Worm (Caenorhabditis elegans) whole organism, L4 larva: ENCODE measurements around the gene sta-1.
A peak's percentile ranks its signal among the peaks of the same experiment; 100 is the strongest.
"Not testable (repeated sequence)": the region's sequence is repeated elsewhere in the genome, so short reads cannot be mapped to it uniquely, and the experiment has no call there.

Experiments used
- F10B5.3 ChIP-seq: sonication (generic microtip); optimal IDR thresholded peaks from 2 replicates; lab custom pipeline; 2016; ENCODE audit warnings: mild to moderate bottlenecking, missing genetic modification characterization, missing compliant biosample characterization
- F49E8.2 ChIP-seq: sonication (generic microtip); optimal IDR thresholded peaks from 2 replicates; lab custom pipeline; 2016; ENCODE audit warnings: missing compliant biosample characterization, mild to moderate bottlenecking, missing genetic modification characterization, borderline replicate concordance
- T26A8.4 ChIP-seq: fragments of 200-800 bp; sonication (Bioruptor generic); IDR thresholded peaks from 2 replicates; pipeline ENCODE4 v1.3.6; 2022; ENCODE audit warnings: missing genetic modification characterization, missing compliant biosample characterization
- Y75B8A.6 ChIP-seq: fragments of 200-800 bp; sonication (Bioruptor generic); IDR thresholded peaks from 2 replicates; pipeline ENCODE4 v1.3.6; 2022; ENCODE audit warnings: missing genetic modification reagents, missing genetic modification characterization, missing compliant biosample characterization
- aha-1 ChIP-seq: fragments of 150-350 bp; peaks from one replicate; lab custom pipeline; 2014; ENCODE audit warnings: missing biosample characterization, missing genetic modification characterization
- aly-2 ChIP-seq: sonication (generic microtip); optimal IDR thresholded peaks from 2 replicates; lab custom pipeline; 2018; ENCODE audit warnings: missing biosample characterization, missing genetic modification characterization
- ceh-44 ChIP-seq: fragments of 200-800 bp; sonication (Bioruptor generic); IDR thresholded peaks from 2 replicates; pipeline ENCODE4 v1.3.6; 2022; ENCODE audit warnings: missing genetic modification reagents, missing genetic modification characterization, missing compliant biosample characterization
- ceh-82 ChIP-seq: sonication (generic microtip); optimal IDR thresholded peaks from 2 replicates; lab custom pipeline; 2017; ENCODE audit warnings: missing biosample characterization, missing genetic modification characterization
- ctbp-1 ChIP-seq: fragments of 200-800 bp; sonication (Bioruptor generic); IDR thresholded peaks from 2 replicates; pipeline ENCODE4 v1.3.6; 2022; ENCODE audit warnings: missing genetic modification reagents, missing genetic modification characterization, missing compliant biosample characterization
- daf-16 ChIP-seq, 3 experiments: sonication (generic microtip); optimal IDR thresholded peaks; 2 replicates each; lab custom pipeline; 2016 to 2017; ENCODE audit warnings: missing genetic modification characterization in 3 of 3, missing genetic modification reagents in 3 of 3, mild to moderate bottlenecking in 2 of 3, missing compliant biosample characterization in 2 of 3, missing biosample characterization in 1 of 3, moderate library complexity in 1 of 3
- daf-19 ChIP-seq: fragments of 200-800 bp; sonication (Bioruptor generic); conservative IDR thresholded peaks from 2 replicates; pipeline ENCODE4 v1.3.6; 2022; ENCODE audit warnings: missing genetic modification characterization, missing compliant biosample characterization
- dmd-6 ChIP-seq: fragments of 200-800 bp; sonication (Bioruptor generic); IDR thresholded peaks from 2 replicates; pipeline ENCODE4 v1.3.6; 2022; ENCODE audit warnings: missing genetic modification reagents, missing genetic modification characterization, missing compliant biosample characterization
- dpl-1 ChIP-seq: fragments of 150-350 bp; optimal IDR thresholded peaks from 2 replicates; lab custom pipeline; 2014; ENCODE audit warnings: missing biosample characterization, missing genetic modification reagents, missing genetic modification characterization
- duxl-1 ChIP-seq: sonication (generic microtip); optimal IDR thresholded peaks from 2 replicates; lab custom pipeline; 2016; ENCODE audit warnings: mild to moderate bottlenecking, missing genetic modification characterization, moderate library complexity, missing compliant biosample characterization; ENCODE audit not compliant: poor library complexity
- dve-1 ChIP-seq: sonication (generic microtip); optimal IDR thresholded peaks from 2 replicates; lab custom pipeline; 2017; ENCODE audit warnings: antibody characterized with exemption, mild to moderate bottlenecking, missing genetic modification characterization, missing compliant biosample characterization; ENCODE audit not compliant: insufficient read depth
- egl-27 ChIP-seq: sonication (generic microtip); optimal IDR thresholded peaks from 3 replicates; lab custom pipeline; 2017; ENCODE audit warnings: missing biosample characterization, missing genetic modification reagents, missing genetic modification characterization
- egl-43 ChIP-seq: fragments of 200-800 bp; sonication (Bioruptor generic); IDR thresholded peaks from 2 replicates; pipeline ENCODE4 v1.3.6; 2022; ENCODE audit warnings: missing genetic modification reagents, missing genetic modification characterization, missing compliant biosample characterization
- fkh-10 ChIP-seq: fragments of 150-350 bp; optimal IDR thresholded peaks from 2 replicates; lab custom pipeline; 2014; ENCODE audit warnings: missing biosample characterization, missing genetic modification reagents, missing genetic modification characterization
- fos-1 ChIP-seq: fragments of 150-350 bp; optimal IDR thresholded peaks from 2 replicates; lab custom pipeline; 2014; ENCODE audit warnings: missing biosample characterization, missing genetic modification characterization
- hif-1 ChIP-seq, 2 experiments: sonication (generic microtip); optimal IDR thresholded peaks; 2 replicates each; lab custom pipeline; 2016 to 2017; ENCODE audit warnings: missing compliant biosample characterization in 2 of 2, missing genetic modification characterization in 2 of 2, missing genetic modification reagents in 2 of 2, missing genotype in 2 of 2, mild to moderate bottlenecking in 1 of 2
- hlh-11 ChIP-seq: fragments of 200-800 bp; sonication (Bioruptor generic); optimal IDR thresholded peaks from 2 replicates; lab custom pipeline; 2018; ENCODE audit warnings: mild to moderate bottlenecking, missing genetic modification characterization, missing compliant biosample characterization
- hlh-30 ChIP-seq: sonication (generic microtip); optimal IDR thresholded peaks from 2 replicates; lab custom pipeline; 2017; ENCODE audit warnings: antibody characterized with exemption, mild to moderate bottlenecking, missing genetic modification characterization, missing compliant biosample characterization; ENCODE audit not compliant: insufficient read depth
- hmg-1.1 ChIP-seq: fragments of 200-800 bp; sonication (Bioruptor generic); IDR thresholded peaks from 2 replicates; pipeline ENCODE4 v1.3.6; 2022; ENCODE audit warnings: missing genetic modification reagents, missing genetic modification characterization, missing compliant biosample characterization
- jun-1 ChIP-seq: fragments of 150-350 bp; optimal IDR thresholded peaks from 2 replicates; lab custom pipeline; 2014; ENCODE audit warnings: missing biosample characterization, missing genetic modification reagents, missing genetic modification characterization
- lin-13 ChIP-seq: fragments of 150-350 bp; optimal IDR thresholded peaks from 2 replicates; lab custom pipeline; 2014; ENCODE audit warnings: missing biosample characterization, missing genetic modification reagents, missing genetic modification characterization
- lin-38 ChIP-seq: fragments of 200-800 bp; sonication (Bioruptor generic); IDR thresholded peaks from 2 replicates; pipeline ENCODE4 v1.3.6; 2022; ENCODE audit warnings: missing genetic modification reagents, missing genetic modification characterization, missing compliant biosample characterization
- madf-9 ChIP-seq: fragments of 200-800 bp; sonication (Bioruptor generic); conservative IDR thresholded peaks from 2 replicates; pipeline ENCODE4 v1.3.6; 2022; ENCODE audit warnings: missing genetic modification reagents, missing genetic modification characterization, missing compliant biosample characterization
- mdl-1 ChIP-seq, 2 experiments: fragments of 150-350 bp in 1 of 2; sonication (generic microtip) in 1 of 2; optimal IDR thresholded peaks; 2 replicates each; lab custom pipeline; 2014 to 2017; ENCODE audit warnings: missing biosample characterization in 2 of 2, missing genetic modification characterization in 2 of 2
- mep-1 ChIP-seq: fragments of 150-350 bp; sonication (generic microtip); optimal IDR thresholded peaks from 3 replicates; lab custom pipeline; 2014; ENCODE audit warnings: missing biosample characterization, missing genetic modification characterization
- mxl-2 ChIP-seq: fragments of 200-800 bp; sonication (Bioruptor generic); conservative IDR thresholded peaks from 2 replicates; pipeline ENCODE4 v1.3.6; 2022; ENCODE audit warnings: missing genetic modification reagents, missing genetic modification characterization, missing compliant biosample characterization
- nhr-111 ChIP-seq: fragments of 200-800 bp; sonication (Bioruptor generic); optimal IDR thresholded peaks from 2 replicates; lab custom pipeline; 2018; ENCODE audit warnings: mild to moderate bottlenecking, missing genetic modification characterization, missing compliant biosample characterization
- nhr-25 ChIP-seq: sonication (generic microtip); optimal IDR thresholded peaks from 2 replicates; lab custom pipeline; 2017; ENCODE audit warnings: missing genetic modification characterization, mild to moderate bottlenecking, missing compliant biosample characterization, antibody characterized with exemption, moderate library complexity, borderline replicate concordance; ENCODE audit not compliant: insufficient read depth
- nhr-42 ChIP-seq: fragments of 200-800 bp; sonication (Bioruptor generic); IDR thresholded peaks from 2 replicates; pipeline ENCODE4 v1.3.6; 2022; ENCODE audit warnings: missing genetic modification characterization, missing compliant biosample characterization
- nhr-6 ChIP-seq: fragments of 150-350 bp; optimal IDR thresholded peaks from 2 replicates; lab custom pipeline; 2014; ENCODE audit warnings: missing biosample characterization, missing genetic modification characterization
- nhr-77 ChIP-seq: fragments of 150-350 bp; optimal IDR thresholded peaks from 2 replicates; lab custom pipeline; 2014; ENCODE audit warnings: missing biosample characterization, missing genetic modification characterization
- pha-4 ChIP-seq, 2 experiments: fragments of 150-350 bp in 1 of 2; fragments of 200-800 bp in 1 of 2; sonication (Bioruptor generic) in 1 of 2; IDR thresholded peaks in 1 of 2; optimal IDR thresholded peaks in 1 of 2; 2 replicates each; pipeline versions ENCODE4 v1.3.6 to Lab custom; 2014 to 2022; ENCODE audit warnings: missing genetic modification characterization in 2 of 2, missing genetic modification reagents in 2 of 2, missing biosample characterization in 1 of 2, missing compliant biosample characterization in 1 of 2
- pqm-1 ChIP-seq: sonication (generic microtip); optimal IDR thresholded peaks from 2 replicates; lab custom pipeline; 2017; ENCODE audit warnings: missing biosample characterization, missing genetic modification characterization
- rbr-2 ChIP-seq: sonication (generic microtip); optimal IDR thresholded peaks from 2 replicates; lab custom pipeline; 2016; ENCODE audit warnings: missing genotype, missing genetic modification characterization, missing compliant biosample characterization
- saeg-2 ChIP-seq: fragments of 200-800 bp; sonication (Bioruptor generic); IDR thresholded peaks from 2 replicates; pipeline ENCODE4 v1.3.6; 2022; ENCODE audit warnings: missing genetic modification reagents, missing genetic modification characterization, missing compliant biosample characterization
- sdz-12 ChIP-seq: fragments of 200-800 bp; sonication (Bioruptor generic); optimal IDR thresholded peaks from 2 replicates; lab custom pipeline; 2018; ENCODE audit warnings: mild to moderate bottlenecking, missing genetic modification characterization, missing compliant biosample characterization
- set-16 ChIP-seq: fragments of 200-800 bp; sonication (Bioruptor generic); IDR thresholded peaks from 2 replicates; pipeline ENCODE4 v1.3.6; 2022; ENCODE audit warnings: missing genetic modification reagents, missing genetic modification characterization, missing compliant biosample characterization
- spr-3 ChIP-seq: fragments of 200-800 bp; sonication (Bioruptor generic); optimal IDR thresholded peaks from 2 replicates; lab custom pipeline; 2018; ENCODE audit warnings: mild to moderate bottlenecking, missing genetic modification characterization, missing compliant biosample characterization
- tra-1 ChIP-seq: fragments of 200-800 bp; sonication (Bioruptor generic); IDR thresholded peaks from 2 replicates; pipeline ENCODE4 v1.3.6; 2022; ENCODE audit warnings: missing genetic modification reagents, missing genetic modification characterization, missing compliant biosample characterization
- unc-130 ChIP-seq: sonication (generic microtip); optimal IDR thresholded peaks from 2 replicates; lab custom pipeline; 2016; ENCODE audit warnings: missing genetic modification reagents, missing genetic modification characterization, missing compliant biosample characterization
- zfp-3 ChIP-seq: fragments of 200-800 bp; sonication (Bioruptor generic); conservative IDR thresholded peaks from 2 replicates; pipeline ENCODE4 v1.3.6; 2022; ENCODE audit warnings: missing genetic modification reagents, missing genetic modification characterization, missing compliant biosample characterization
- zip-2 ChIP-seq: fragments of 150-350 bp; optimal IDR thresholded peaks from 2 replicates; lab custom pipeline; 2014; ENCODE audit warnings: missing biosample characterization, missing genetic modification characterization

sta-1 gene

ce11 chrIV:16655783-16656182 is 8.3 kb upstream of the sta-1 start, which contains the start of gene set-26:
set-26 (minus strand) TSS chrIV:16655883.
- not testable (repeated sequence) for TF ChIP-seq jun-1; Y75B8A.6 (GFP tag; lab: Robert Waterston, UW); pqm-1 (tag; lab: Kevin White, UChicago)

- TF ChIP-seq T26A8.4 (GFP tag; lab: Robert Waterston, UW) (peak; percentile 83), duxl-1 (tag; lab: Kevin White, UChicago) (peak; percentile 26), hmg-1.1 (GFP tag; lab: Robert Waterston, UW) (peak; percentile 86), nhr-111 (GFP tag; lab: Kevin White, UChicago) (no peak), unc-130 (peak; percentile 41), tra-1 (GFP tag; lab: Robert Waterston, UW) (0 out of 2 replicates have a peak, but pooled peaks have one; percentile 52), ctbp-1 (GFP tag; lab: Robert Waterston, UW) (peak; percentile 87), mep-1 (tag; lab: Kevin White, UChicago) (peak; percentile 92), set-16 (GFP tag; lab: Robert Waterston, UW) (peak; percentile 50), lin-13 (GFP tag; lab: Kevin White, UChicago) (peak; percentile 66), nhr-6 (tag; lab: Kevin White, UChicago) (peak; percentile 72), aha-1 (tag; lab: Kevin White, UChicago) (peak; percentile 98), hif-1 (tag; optimal IDR thresholded peaks at IDR 0.05; lab: Kevin White, UChicago) (peak in 1 of 2 experiments; percentile 67), daf-16 (GFP tag; optimal IDR thresholded peaks at IDR 0.05; lab: Kevin White, UChicago) (peak in 1 of 2 experiments; percentile 62), daf-16 (tag; optimal IDR thresholded peaks at IDR 0.05; lab: Kevin White, UChicago) (peak; percentile 72), aly-2 (tag; lab: Kevin White, UChicago) (no peak), hlh-11 (tag; lab: Kevin White, UChicago) (peak; percentile 89), mdl-1 (tag; optimal IDR thresholded peaks at IDR 0.05; lab: Kevin White, UChicago) (peak in 1 of 2 experiments; percentile 76), mxl-2 (no peak), nhr-77 (tag; lab: Kevin White, UChicago) (peak; percentile 42), zip-2 (tag; lab: Kevin White, UChicago) (peak; percentile 56), dpl-1 (GFP tag; lab: Kevin White, UChicago) (peak; percentile 89), daf-19 (GFP tag; lab: Robert Waterston, UW) (no peak), sdz-12 (no peak), egl-43 (GFP tag; lab: Robert Waterston, UW) (peak; percentile 43; the same call in 1 of the 2 replicates), fkh-10 (GFP tag; lab: Kevin White, UChicago) (peak; percentile 59), fos-1 (tag; lab: Kevin White, UChicago) (no peak), spr-3 (GFP tag; lab: Kevin White, UChicago) (peak; percentile 33), pha-4 (GFP tag; IDR thresholded peaks at IDR 0.05; lab: Robert Waterston, UW) (peak; percentile 86), pha-4 (tag; optimal IDR thresholded peaks at IDR 0.05; lab: Kevin White, UChicago) (no peak), ceh-44 (GFP tag; lab: Robert Waterston, UW) (0 out of 2 replicates have a peak, but pooled peaks have one; percentile 32), zfp-3 (GFP tag; lab: Robert Waterston, UW) (peak; percentile 89), lin-38 (GFP tag; lab: Robert Waterston, UW) (peak; percentile 83), hlh-30 (tag; lab: Kevin White, UChicago) (peak; percentile 86), saeg-2 (GFP tag; lab: Robert Waterston, UW) (0 out of 2 replicates have a peak, but pooled peaks have one; percentile 29), ceh-82 (tag; lab: Kevin White, UChicago) (no peak), madf-9 (GFP tag; lab: Robert Waterston, UW) (peak; percentile 56; the same call in 1 of the 2 replicates), nhr-25 (tag; lab: Kevin White, UChicago) (peak; percentile 20), dmd-6 (GFP tag; lab: Robert Waterston, UW) (peak; percentile 87), nhr-42 (GFP tag; lab: Robert Waterston, UW) (0 out of 2 replicates have a peak, but pooled peaks have one; percentile 77), F10B5.3 (tag; lab: Kevin White, UChicago) (no peak), dve-1 (tag; lab: Kevin White, UChicago) (peak; percentile 97), F49E8.2 (tag; lab: Kevin White, UChicago) (peak; percentile 37), rbr-2 (tag; lab: Kevin White, UChicago) (peak; percentile 86), egl-27 (tag; lab: Kevin White, UChicago) (no peak), jun-1 (peak; percentile 29)
Measured at ce11 chrIV:16656232-16656631, 7.9 kb upstream of the sta-1 start, which contains the start of gene tsr-2. tsr-2 (plus strand) TSS chrIV:16656613.
